Worm (Caenorhabditis elegans): ENCODE results near the gene sams-1.

- no peak for TF ChIP-seq med-1 (GFP tag; optimal IDR thresholded peaks at IDR 0.05; ENCODE audit: insufficient read depth)
- TF ChIP-seq ref-1 (GFP tag; conservative IDR thresholded peaks at IDR 0.05), result no peak
- TF ChIP-seq klf-2 (GFP tag; conservative IDR thresholded peaks at IDR 0.05), result no peak
- no peak for TF ChIP-seq flt-1 (GFP tag; IDR thresholded peaks at IDR 0.05)
- no peak for TF ChIP-seq tab-1 (GFP tag; IDR thresholded peaks at IDR 0.05)
- no peak for TF ChIP-seq cog-1 (tag; optimal IDR thresholded peaks at IDR 0.05)
These were observed 49.1 kb upstream of the sams-1 start, which contains the start of gene Y62H9A.13 for ce11 chrX:11916705-11917104.

Data from whole organism, midembryonic.